Worm (Caenorhabditis elegans) whole organism, early embryonic: ENCODE data around the gene R11H6.5.

ENCODE experiments used
- B0310.2 ChIP-seq: sonication (generic microtip); optimal IDR thresholded peaks from 2 replicates; lab custom pipeline; 2016; ENCODE audit warnings: mild to moderate bottlenecking, missing genetic modification characterization, missing compliant biosample characterization
- ama-1 ChIP-seq: fragments of 150-350 bp; optimal IDR thresholded peaks from 2 replicates; lab custom pipeline; 2014
- pes-1 ChIP-seq: fragments of 200-800 bp; sonication (Bioruptor generic); IDR thresholded peaks from 2 replicates; pipeline ENCODE4 v1.3.6; 2022; ENCODE audit warnings: missing genetic modification reagents, missing genetic modification characterization, missing compliant biosample characterization
- scrt-1 ChIP-seq: fragments of 200-800 bp; sonication (Bioruptor generic); IDR thresholded peaks from 2 replicates; pipeline ENCODE4 v1.3.6; 2022; ENCODE audit warnings: missing genetic modification characterization, missing compliant biosample characterization
- tbx-37 ChIP-seq: fragments of 200-800 bp; sonication (Bioruptor generic); conservative IDR thresholded peaks from 2 replicates; pipeline ENCODE4 v1.3.6; 2022; ENCODE audit warnings: missing genetic modification reagents, missing genetic modification characterization, missing compliant biosample characterization
- tra-4 ChIP-seq: sonication (generic microtip); optimal IDR thresholded peaks from 2 replicates; lab custom pipeline; 2017; ENCODE audit warnings: missing genetic modification characterization, missing compliant biosample characterization

DNA sequence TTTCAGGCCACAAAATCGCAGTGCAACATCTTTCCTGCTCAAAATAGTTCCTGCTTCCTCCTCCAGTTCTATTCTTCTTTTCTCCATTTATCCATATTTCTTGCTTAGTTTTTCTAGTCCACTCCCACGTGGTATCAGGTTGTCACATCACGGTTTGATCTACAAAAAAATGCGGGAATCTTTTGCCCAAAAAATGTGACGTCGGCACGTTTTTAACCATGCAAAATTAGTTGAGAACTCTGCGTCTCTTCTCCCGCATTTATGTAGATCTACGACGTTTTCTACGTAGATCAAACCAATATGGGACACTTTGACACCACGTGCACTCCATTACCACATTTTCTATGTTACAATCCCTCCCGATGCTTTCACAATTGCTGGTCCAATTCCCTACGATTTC, 30.0 kb upstream of the R11H6.5 start:
- no peak for TF ChIP-seq ama-1 (lab: Kevin White, UChicago)
- TF ChIP-seq tbx-37 (GFP tag; lab: Robert Waterston, UW), result no peak
- TF ChIP-seq tra-4 (tag; lab: Kevin White, UChicago), result no peak
- TF ChIP-seq scrt-1 (GFP tag; lab: Robert Waterston, UW), result no peak
- TF ChIP-seq pes-1, result no peak
- TF ChIP-seq B0310.2 (tag; lab: Kevin White, UChicago), result no peak
